Fruit fly (Drosophila melanogaster) whole organism, prepupa: ENCODE results near the gene Sh.

Experiments used
- CG11294 ChIP-seq: fragments of 200-800 bp; sonication (Bioruptor generic); IDR thresholded peaks from 2 replicates; pipeline ENCODE4 v1.3.6; 2022; ENCODE audit warnings: missing biosample characterization, missing genetic modification characterization
- CG11902 ChIP-seq: fragments of 200-800 bp; sonication (Bioruptor generic); optimal IDR thresholded peaks from 3 replicates; lab custom pipeline; 2016; ENCODE audit warnings: missing biosample characterization, missing genetic modification characterization
- CG1621 ChIP-seq: fragments of 200-800 bp; sonication (Bioruptor generic); optimal IDR thresholded peaks from 3 replicates; lab custom pipeline; 2018; ENCODE audit warnings: missing biosample characterization, mild to moderate bottlenecking, missing genetic modification characterization
- CG16779 ChIP-seq: fragments of 200-800 bp; sonication (Bioruptor generic); optimal IDR thresholded peaks from 3 replicates; lab custom pipeline; 2017; ENCODE audit warnings: missing biosample characterization, mild to moderate bottlenecking, missing genetic modification characterization
- CG3032 ChIP-seq: fragments of 200-800 bp; optimal IDR thresholded peaks from 2 replicates; lab custom pipeline; 2019; ENCODE audit warnings: missing biosample characterization, mild to moderate bottlenecking, missing genetic modification characterization, moderate library complexity
- CG34406 ChIP-seq: fragments of 200-800 bp; sonication (Bioruptor generic); optimal IDR thresholded peaks from 3 replicates; lab custom pipeline; 2016; ENCODE audit warnings: missing biosample characterization, missing genetic modification characterization
- CG3919 ChIP-seq: fragments of 200-800 bp; sonication (Bioruptor generic); optimal IDR thresholded peaks from 3 replicates; lab custom pipeline; 2016; ENCODE audit warnings: missing biosample characterization, missing genetic modification characterization
- CG4318 ChIP-seq: fragments of 200-800 bp; sonication (Bioruptor generic); optimal IDR thresholded peaks from 3 replicates; lab custom pipeline; 2017; ENCODE audit warnings: missing biosample characterization, mild to moderate bottlenecking, missing genetic modification characterization
- CG6163 ChIP-seq: fragments of 200-800 bp; sonication (Bioruptor generic); IDR thresholded peaks from 3 replicates; pipeline ENCODE4 v1.3.6; 2022; ENCODE audit warnings: missing biosample characterization, missing genetic modification characterization
- CG6276 ChIP-seq: fragments of 200-800 bp; sonication (Bioruptor generic); optimal IDR thresholded peaks from 2 replicates; lab custom pipeline; 2017; ENCODE audit warnings: missing biosample characterization, mild to moderate bottlenecking, missing genetic modification characterization
- CG6792 ChIP-seq: fragments of 200-800 bp; sonication (Bioruptor generic); optimal IDR thresholded peaks from 3 replicates; lab custom pipeline; 2016; ENCODE audit warnings: missing biosample characterization, missing genetic modification characterization
- CG8119 ChIP-seq: fragments of 200-800 bp; sonication (Bioruptor generic); IDR thresholded peaks from 3 replicates; pipeline ENCODE4 v1.3.6; 2022; ENCODE audit warnings: missing biosample characterization, missing genetic modification characterization
- CG8319 ChIP-seq: fragments of 200-800 bp; sonication (Bioruptor generic); optimal IDR thresholded peaks from 3 replicates; lab custom pipeline; 2016; ENCODE audit warnings: missing biosample characterization, missing genetic modification characterization
- CG8632 ChIP-seq: fragments of 200-800 bp; sonication (Bioruptor generic); optimal IDR thresholded peaks from 3 replicates; lab custom pipeline; 2016; ENCODE audit warnings: missing biosample characterization, missing genetic modification characterization
- CG9139 ChIP-seq: fragments of 200-800 bp; sonication (Bioruptor generic); optimal IDR thresholded peaks from 3 replicates; lab custom pipeline; 2017; ENCODE audit warnings: missing biosample characterization, mild to moderate bottlenecking, missing genetic modification characterization
- Eip75B ChIP-seq: fragments of 200-800 bp; sonication (Bioruptor generic); optimal IDR thresholded peaks from 3 replicates; lab custom pipeline; 2016; ENCODE audit warnings: missing biosample characterization, missing genetic modification characterization
- Eip78C ChIP-seq: fragments of 200-800 bp; sonication (Bioruptor generic); peaks from one replicate; lab custom pipeline; 2016; ENCODE audit warnings: missing biosample characterization, missing genetic modification characterization
- Eip93F ChIP-seq: fragments of 200-800 bp; sonication (Bioruptor generic); optimal IDR thresholded peaks from 2 replicates; lab custom pipeline; 2016; ENCODE audit warnings: missing biosample characterization, mild to moderate bottlenecking, missing genetic modification characterization
- Ets96B ChIP-seq: fragments of 200-800 bp; optimal IDR thresholded peaks from 2 replicates; lab custom pipeline; 2019; ENCODE audit warnings: missing biosample characterization, mild to moderate bottlenecking, missing genetic modification characterization, moderate library complexity
- Gug ChIP-seq: fragments of 200-800 bp; sonication (Bioruptor generic); IDR thresholded peaks from 2 replicates; pipeline ENCODE4 v1.3.6; 2022; ENCODE audit warnings: missing biosample characterization, missing genetic modification characterization
- Hr38 ChIP-seq: sonication (Bioruptor generic); optimal IDR thresholded peaks from 2 replicates; lab custom pipeline; 2016; ENCODE audit warnings: missing biosample characterization, missing genetic modification characterization
- Hr4 ChIP-seq: fragments of 200-800 bp; sonication (Bioruptor generic); optimal IDR thresholded peaks from 3 replicates; lab custom pipeline; 2016; ENCODE audit warnings: missing biosample characterization, missing genetic modification characterization
- OdsH ChIP-seq: fragments of 200-800 bp; sonication (Bioruptor generic); optimal IDR thresholded peaks from 3 replicates; lab custom pipeline; 2016; ENCODE audit warnings: missing biosample characterization, missing genetic modification characterization
- Smox ChIP-seq: fragments of 200-800 bp; sonication (Bioruptor generic); optimal IDR thresholded peaks from 3 replicates; lab custom pipeline; 2016; ENCODE audit warnings: missing biosample characterization, missing genetic modification characterization
- Sox102F ChIP-seq: fragments of 200-800 bp; sonication (Bioruptor generic); optimal IDR thresholded peaks from 2 replicates; lab custom pipeline; 2016; ENCODE audit warnings: missing biosample characterization, mild to moderate bottlenecking, missing genetic modification characterization
- Sox14 ChIP-seq: fragments of 200-800 bp; sonication (Bioruptor generic); optimal IDR thresholded peaks from 3 replicates; lab custom pipeline; 2016; ENCODE audit warnings: missing biosample characterization, missing genetic modification characterization
- Sox15 ChIP-seq: fragments of 200-800 bp; sonication (Bioruptor generic); optimal IDR thresholded peaks from 3 replicates; lab custom pipeline; 2016; ENCODE audit warnings: missing biosample characterization, missing genetic modification characterization
- achi ChIP-seq: fragments of 200-800 bp; sonication (Bioruptor generic); optimal IDR thresholded peaks from 3 replicates; lab custom pipeline; 2016; ENCODE audit warnings: missing biosample characterization, missing genetic modification characterization
- acj6 ChIP-seq: fragments of 200-800 bp; sonication (Bioruptor generic); optimal IDR thresholded peaks from 3 replicates; lab custom pipeline; 2016; ENCODE audit warnings: missing biosample characterization, missing genetic modification characterization
- cyc ChIP-seq: fragments of 200-800 bp; sonication (Bioruptor generic); optimal IDR thresholded peaks from 3 replicates; lab custom pipeline; 2016; ENCODE audit warnings: missing biosample characterization, missing genetic modification characterization
- dac ChIP-seq: fragments of 200-800 bp; sonication (Bioruptor generic); optimal IDR thresholded peaks from 2 replicates; lab custom pipeline; 2017; ENCODE audit warnings: missing biosample characterization, mild to moderate bottlenecking, missing genetic modification characterization
- dsx ChIP-seq: fragments of 200-800 bp; optimal IDR thresholded peaks from 3 replicates; lab custom pipeline; 2019; ENCODE audit warnings: missing biosample characterization, mild to moderate bottlenecking, missing genetic modification characterization, moderate library complexity; ENCODE audit not compliant: poor library complexity, severe bottlenecking
- eg ChIP-seq: fragments of 200-800 bp; sonication (Bioruptor generic); IDR thresholded peaks from 3 replicates; pipeline ENCODE4 v1.3.6; 2022; ENCODE audit warnings: missing biosample characterization, missing genetic modification characterization
- fd59A ChIP-seq: fragments of 200-800 bp; sonication (Bioruptor generic); optimal IDR thresholded peaks from 2 replicates; lab custom pipeline; 2017; ENCODE audit warnings: missing biosample characterization, mild to moderate bottlenecking, missing genetic modification characterization, missing genetic modification reagents
- fd85E ChIP-seq: fragments of 200-800 bp; sonication (Bioruptor generic); optimal IDR thresholded peaks from 3 replicates; lab custom pipeline; 2016; ENCODE audit warnings: missing biosample characterization, missing genetic modification characterization
- fkh ChIP-seq: fragments of 200-800 bp; sonication (Bioruptor generic); optimal IDR thresholded peaks from 3 replicates; lab custom pipeline; 2017; ENCODE audit warnings: missing biosample characterization, mild to moderate bottlenecking, missing genetic modification characterization, moderate library complexity
- net ChIP-seq: fragments of 200-800 bp; sonication (Bioruptor generic); optimal IDR thresholded peaks from 3 replicates; lab custom pipeline; 2016; ENCODE audit warnings: missing biosample characterization, missing genetic modification characterization
- pdm3 ChIP-seq: fragments of 200-800 bp; sonication (Bioruptor generic); optimal IDR thresholded peaks from 3 replicates; lab custom pipeline; 2016; ENCODE audit warnings: missing biosample characterization, missing genetic modification characterization
- svp ChIP-seq: fragments of 200-800 bp; sonication (Bioruptor generic); peaks from one replicate; lab custom pipeline; 2016; ENCODE audit warnings: missing biosample characterization, missing genetic modification characterization
- vri ChIP-seq: fragments of 200-800 bp; sonication (Bioruptor generic); optimal IDR thresholded peaks from 3 replicates; lab custom pipeline; 2016; ENCODE audit warnings: missing biosample characterization, mild to moderate bottlenecking, missing genetic modification characterization

Gene Sh

DNA sequence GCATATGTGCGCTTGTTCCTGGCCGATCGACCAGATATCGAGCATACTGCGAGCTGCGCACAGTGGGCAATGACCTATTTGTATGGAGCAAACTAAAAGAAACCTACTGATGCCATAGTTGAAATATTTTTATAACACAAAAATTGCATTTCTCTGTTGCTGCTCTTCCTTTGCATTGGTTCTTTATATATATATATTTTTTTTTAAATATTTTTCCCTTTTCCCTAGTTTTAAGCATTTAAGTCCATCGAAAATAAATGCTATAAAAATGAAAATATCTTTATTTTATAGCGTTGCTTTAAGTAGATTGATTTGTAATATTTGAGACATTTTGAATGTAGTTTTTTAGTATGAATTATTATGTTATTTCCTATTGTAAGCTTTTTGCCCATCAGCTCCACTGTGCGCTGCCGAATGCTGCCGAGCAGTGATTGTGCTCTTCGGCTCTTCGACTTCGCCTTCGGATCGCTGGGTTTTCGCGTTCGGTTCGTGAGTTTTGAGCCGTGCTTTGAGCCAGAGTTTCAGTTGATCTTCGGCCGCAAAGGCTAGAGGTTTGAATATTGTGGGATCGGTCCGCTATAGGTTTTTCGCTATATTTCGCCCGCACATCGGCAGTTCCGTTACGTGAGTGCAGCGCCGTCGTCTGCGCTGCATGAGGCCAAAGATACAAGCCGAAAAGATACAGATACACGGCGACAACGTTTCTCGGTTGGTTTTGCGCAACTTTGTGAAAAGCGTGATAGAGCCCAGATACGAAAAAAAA lies 151.9 kb downstream of the Sh start, which contains the start of gene CG6847 (continued):
- TF ChIP-seq CG6163 (GFP tag; lab: Robert Waterston, UW) (peak; percentile 61; the same call in 2 of the 3 replicates), dsx (peak; percentile 65), CG8119 (GFP tag; lab: Robert Waterston, UW) (peak; percentile 81), eg (GFP tag; lab: Robert Waterston, UW) (peak; percentile 73), achi (peak; percentile 85), CG11902 (peak; percentile 27), Hr38 (GFP tag; lab: Kevin White, UChicago) (no peak), vri (GFP tag; lab: Kevin White, UChicago) (peak; percentile 23), CG3032 (peak; percentile 58), CG8319 (GFP tag; lab: Kevin White, UChicago) (peak; percentile 21), Sox15 (peak; percentile 55), Smox (GFP tag; lab: Kevin White, UChicago) (peak; percentile 59), dac (GFP tag; lab: Kevin White, UChicago) (peak; percentile 35), CG34406 (GFP tag; lab: Kevin White, UChicago) (peak; percentile 84), cyc (GFP tag; lab: Kevin White, UChicago) (peak; percentile 58), Eip75B (GFP tag; lab: Kevin White, UChicago) (peak; percentile 72), CG8632 (peak; percentile 88), net (GFP tag; lab: Kevin White, UChicago) (peak; percentile 78), CG6792 (GFP tag; lab: Kevin White, UChicago) (peak; percentile 77), fkh (GFP tag; lab: Kevin White, UChicago) (peak; percentile 4), Ets96B (peak; percentile 36), CG16779 (tag; lab: Kevin White, UChicago) (peak; percentile 45), CG1621 (tag; lab: Kevin White, UChicago) (no peak), fd59A (GFP tag; lab: Kevin White, UChicago) (peak; percentile 50), CG3919 (peak; percentile 50), Sox102F (GFP tag; lab: Kevin White, UChicago) (peak; percentile 66), Hr4 (GFP tag; lab: Kevin White, UChicago) (peak; percentile 76), Eip93F (GFP tag; lab: Kevin White, UChicago) (no peak), Eip78C (peak; percentile 92), CG9139 (GFP tag; lab: Kevin White, UChicago) (peak; percentile 32), CG4318 (GFP tag; lab: Kevin White, UChicago) (peak; percentile 90), fd85E (no peak), CG6276 (GFP tag; lab: Kevin White, UChicago) (peak; percentile 80), OdsH (GFP tag; lab: Kevin White, UChicago) (peak; percentile 86)

DNA sequence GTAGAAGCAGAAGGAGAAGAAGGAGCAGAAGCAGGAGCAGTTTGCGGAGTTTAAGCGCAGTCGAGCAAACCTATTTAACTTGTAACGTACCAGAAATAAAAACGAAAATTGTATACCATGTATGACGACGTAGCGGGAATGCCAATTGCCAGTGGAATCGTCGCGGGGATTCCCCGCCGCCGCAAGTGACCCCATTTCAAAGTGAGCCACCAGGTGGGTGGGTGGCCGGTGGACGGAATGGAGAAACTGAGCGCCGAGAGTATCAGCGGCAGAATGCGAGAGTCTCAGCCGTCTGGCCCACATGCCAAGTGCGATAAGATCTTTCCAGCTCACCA lies 152.5 kb downstream of the Sh start:
- no peak for TF ChIP-seq CG11294
- no peak for TF ChIP-seq acj6 (GFP tag; lab: Kevin White, UChicago)
- TF ChIP-seq Eip78C: no peak
- TF ChIP-seq pdm3 (GFP tag; lab: Kevin White, UChicago): no peak
- no peak for TF ChIP-seq CG6792 (GFP tag; lab: Kevin White, UChicago)
- TF ChIP-seq Hr4 (GFP tag; lab: Kevin White, UChicago): no peak

- TF ChIP-seq Sox15: no peak
- TF ChIP-seq Sox14 (GFP tag; lab: Kevin White, UChicago): peak; percentile 11
- TF ChIP-seq Eip78C: peak; percentile 37
- no peak for TF ChIP-seq achi
- TF ChIP-seq Gug (GFP tag; lab: Robert Waterston, UW): no peak
- peak; percentile 57 for TF ChIP-seq fkh (GFP tag; lab: Kevin White, UChicago)
- peak; percentile 56 for TF ChIP-seq svp (GFP tag; lab: Kevin White, UChicago)
- no peak for TF ChIP-seq CG8319 (GFP tag; lab: Kevin White, UChicago)
- no peak for TF ChIP-seq acj6 (GFP tag; lab: Kevin White, UChicago)
- TF ChIP-seq OdsH (GFP tag; lab: Kevin White, UChicago): no peak
- TF ChIP-seq CG16779 (tag; lab: Kevin White, UChicago): no peak
These were observed 155.7 kb downstream of the Sh start, which contains the start of the genes CG7772 and Vps4 for dm6 chrX:17907184-17908006. Gene CG7772, minus strand, starts transcription at chrX:17907261. Gene Vps4, plus strand, starts transcription at chrX:17907692.
